Fruit fly (Drosophila melanogaster): ENCODE measurements around the gene tst.

DNA sequence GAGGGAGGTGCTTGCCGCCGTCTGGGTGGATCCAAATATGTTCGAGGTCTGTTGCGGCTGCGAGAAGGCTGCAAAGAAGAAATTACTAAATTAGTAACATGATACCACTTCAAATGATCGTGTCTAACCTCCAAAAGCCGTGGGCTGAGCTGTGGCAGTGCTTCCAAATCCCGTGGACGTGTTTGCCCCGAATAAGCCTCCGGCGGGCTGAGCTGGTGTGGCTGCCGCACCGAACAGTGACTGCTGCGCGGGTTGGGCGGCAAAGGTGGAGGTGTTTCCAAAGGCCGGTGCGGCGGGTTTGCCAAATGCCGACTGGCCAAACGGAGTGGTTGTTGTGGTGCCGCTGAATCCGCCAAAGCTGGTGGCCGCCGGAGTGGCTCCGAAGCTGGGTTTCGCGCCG lies 8.1 kb upstream of the tst start:
- TF ChIP-seq Dll (optimal IDR thresholded peaks at IDR 0.05) = no peak
- TF ChIP-seq pan (optimal IDR thresholded peaks at IDR 0.05) = no peak
